Worm (Caenorhabditis elegans) whole organism, L2 larva: Measurements from ENCODE around the gene T01D3.6.

Source experiments
- ZK546.5 ChIP-seq: sonication (generic microtip); optimal IDR thresholded peaks from 2 replicates; lab custom pipeline; 2017; ENCODE audit warnings: missing biosample characterization, missing genetic modification characterization
- blmp-1 ChIP-seq: sonication (generic microtip); optimal IDR thresholded peaks from 2 replicates; lab custom pipeline; 2017; ENCODE audit warnings: missing genetic modification characterization, mild to moderate bottlenecking, missing compliant biosample characterization, antibody characterized with exemption, moderate library complexity; ENCODE audit not compliant: insufficient read depth
- ceh-82 ChIP-seq: fragments of 150-350 bp; optimal IDR thresholded peaks from 2 replicates; lab custom pipeline; 2014; ENCODE audit warnings: missing biosample characterization, missing genetic modification characterization
- ztf-4 ChIP-seq: fragments of 150-350 bp; optimal IDR thresholded peaks from 2 replicates; lab custom pipeline; 2014; ENCODE audit warnings: missing biosample characterization, missing genetic modification characterization

- TF ChIP-seq ztf-4, result no peak
- TF ChIP-seq ceh-82 (tag; lab: Kevin White, UChicago), result no peak
- no peak for TF ChIP-seq ZK546.5 (tag; lab: Kevin White, UChicago)
- no peak for TF ChIP-seq blmp-1 (tag; lab: Kevin White, UChicago)
Observed at ce11 chrV:13756359-13757091, 39.9 kb downstream of the T01D3.6 start, which contains the start of gene F20G2.2.
